Worm (Caenorhabditis elegans): Measurements from ENCODE around the gene K08F8.15.

The K08F8.15 gene

ce11 chrII:8766475-8766874 lies at the start of gene K08F8.15, which contains the start of gene nsph-1.1:
Gene K08F8.15 (plus strand): TSS chrII:8766809.
Gene nsph-1.1 (plus strand): TSS chrII:8766775.
- TF ChIP-seq ceh-19 (GFP tag; optimal IDR thresholded peaks at IDR 0.05) (no peak), ahr-1 (tag; optimal IDR thresholded peaks at IDR 0.05) (no peak)

ce11 chrII:8717579-8717978 lies 49.0 kb upstream of the K08F8.15 start:
- TF ChIP-seq ets-4 (tag; optimal IDR thresholded peaks at IDR 0.05) (no peak), tbx-7 (tag; optimal IDR thresholded peaks at IDR 0.05) (no peak), unc-55 (GFP tag; optimal IDR thresholded peaks at IDR 0.05) (no peak), lin-11 (tag; optimal IDR thresholded peaks at IDR 0.05) (no peak), fkh-6 (tag; optimal IDR thresholded peaks at IDR 0.05) (no peak), eyg-1 (tag; optimal IDR thresholded peaks at IDR 0.05) (no peak), pha-4 (tag; optimal IDR thresholded peaks at IDR 0.05) (no peak), sox-2 (GFP tag; IDR thresholded peaks at IDR 0.05) (no peak), tbx-2 (tag; optimal IDR thresholded peaks at IDR 0.05) (no peak), rnt-1 (tag; optimal IDR thresholded peaks at IDR 0.05) (no peak), ceh-14 (tag; optimal IDR thresholded peaks at IDR 0.05) (no peak), hlh-13 (GFP tag; optimal IDR thresholded peaks at IDR 0.05) (no peak), K02D7.2 (tag; optimal IDR thresholded peaks at IDR 0.05) (no peak), ceh-31 (tag; optimal IDR thresholded peaks at IDR 0.05) (no peak), ceh-48 (tag; optimal IDR thresholded peaks at IDR 0.05) (no peak), npax-4 (tag; optimal IDR thresholded peaks at IDR 0.05) (no peak)

ce11 chrII:8721955-8722524 lies 44.6 kb upstream of the K08F8.15 start, which contains the start of gene trcs-2:
Gene trcs-2 (plus strand): TSS chrII:8722474.
- TF ChIP-seq Y22D7AL.16 (tag; optimal IDR thresholded peaks at IDR 0.05), result no peak

ce11 chrII:8726700-8727099 lies 39.9 kb upstream of the K08F8.15 start, which contains the start of gene T01B7.9:
Gene T01B7.9 (minus strand): TSS chrII:8726800.
- TF ChIP-seq nhr-232 (tag; optimal IDR thresholded peaks at IDR 0.05) (no peak), ceh-30 (tag; optimal IDR thresholded peaks at IDR 0.05) (no peak), ceh-9 (tag; optimal IDR thresholded peaks at IDR 0.05) (no peak), pqm-1 (tag; optimal IDR thresholded peaks at IDR 0.05) (no peak), npax-4 (tag; optimal IDR thresholded peaks at IDR 0.05) (no peak), ceh-6 (GFP tag; optimal IDR thresholded peaks at IDR 0.05) (no peak), ahr-1 (tag; optimal IDR thresholded peaks at IDR 0.05) (no peak), ceh-2 (tag; optimal IDR thresholded peaks at IDR 0.05) (no peak), lin-11 (tag; optimal IDR thresholded peaks at IDR 0.05) (no peak), elt-2 (tag; optimal IDR thresholded peaks at IDR 0.05) (no peak)

- no peak for TF ChIP-seq dve-1 (tag; optimal IDR thresholded peaks at IDR 0.05)
- peak; percentile 51 for TF ChIP-seq elt-2 (tag; optimal IDR thresholded peaks at IDR 0.05)
Observed at ce11 chrII:8730281-8730680, 36.3 kb upstream of the K08F8.15 start.

- no peak for TF ChIP-seq ceh-48 (tag; optimal IDR thresholded peaks at IDR 0.05)
Observed at ce11 chrII:8730960-8731693, 35.5 kb upstream of the K08F8.15 start.

ce11 chrII:8731736-8732229 lies 34.8 kb upstream of the K08F8.15 start:
- TF ChIP-seq pax-1 (tag; optimal IDR thresholded peaks at IDR 0.05) (no peak), lim-6 (tag; optimal IDR thresholded peaks at IDR 0.05) (no peak), hlh-30 (tag; optimal IDR thresholded peaks at IDR 0.05; ENCODE audit: insufficient read depth) (no peak), Y22D7AL.16 (tag; optimal IDR thresholded peaks at IDR 0.05) (no peak), ama-1 (optimal IDR thresholded peaks at IDR 0.05) (no peak), madf-2 (tag; optimal IDR thresholded peaks at IDR 0.05) (no peak), elt-2 (tag; optimal IDR thresholded peaks at IDR 0.05) (no peak), sdc-2 (tag; optimal IDR thresholded peaks at IDR 0.05) (no peak), che-1 (tag; optimal IDR thresholded peaks at IDR 0.05) (no peak), ceh-24 (tag; optimal IDR thresholded peaks at IDR 0.05) (no peak), pag-3 (tag; optimal IDR thresholded peaks at IDR 0.05; ENCODE audit: borderline replicate concordance) (no peak), pqm-1 (tag; optimal IDR thresholded peaks at IDR 0.05) (no peak), dve-1 (tag; optimal IDR thresholded peaks at IDR 0.05) (no peak), pros-1 (tag; optimal IDR thresholded peaks at IDR 0.05) (no peak), K02D7.2 (tag; optimal IDR thresholded peaks at IDR 0.05) (no peak), eyg-1 (tag; optimal IDR thresholded peaks at IDR 0.05) (no peak), fkh-10 (GFP tag; optimal IDR thresholded peaks at IDR 0.05) (no peak)
